Worm (Caenorhabditis elegans): ENCODE data around the gene F18A11.3.
A peak's percentile ranks its signal among the peaks of the same experiment; 100 is the strongest.

Gene F18A11.3

ce11 chrII:13078848-13079428 is 42.3 kb upstream of the F18A11.3 start, which contains the start of gene F42G4.6 (continued):
- TF ChIP-seq nhr-23 (tag; optimal IDR thresholded peaks at IDR 0.05) (no peak), nhr-25 (tag; optimal IDR thresholded peaks at IDR 0.05) (no peak), R02D3.7 (tag; optimal IDR thresholded peaks at IDR 0.05) (no peak), unc-62 (GFP tag; optimal IDR thresholded peaks at IDR 0.05) (no peak), nhr-21 (tag; optimal IDR thresholded peaks at IDR 0.05) (no peak), elt-3 (tag; optimal IDR thresholded peaks at IDR 0.05) (no peak), nhr-129 (tag; optimal IDR thresholded peaks at IDR 0.05) (no peak)

ce11 chrII:13077746-13078145 is 41.1 kb upstream of the F18A11.3 start:
- TF ChIP-seq nhr-237 (tag; optimal IDR thresholded peaks at IDR 0.05) = no peak
- no peak for TF ChIP-seq ZK546.5 (tag; optimal IDR thresholded peaks at IDR 0.05)
- no peak for TF ChIP-seq Y55F3AM.14 (GFP tag; optimal IDR thresholded peaks at IDR 0.05)
- peak; percentile 82 for TF ChIP-seq sma-9 (GFP tag; optimal IDR thresholded peaks at IDR 0.05)
- TF ChIP-seq sma-9 (tag; optimal IDR thresholded peaks at IDR 0.05) = no peak
- TF ChIP-seq crh-2 (tag; optimal IDR thresholded peaks at IDR 0.05) = peak; percentile 70
- TF ChIP-seq skn-1 (tag; optimal IDR thresholded peaks at IDR 0.05) = no peak
- peak; percentile 57 for TF ChIP-seq F13H6.1 (tag; optimal IDR thresholded peaks at IDR 0.05)
- TF ChIP-seq mbf-1 (tag; optimal IDR thresholded peaks at IDR 0.05) = no peak
- TF ChIP-seq peb-1 (tag; optimal IDR thresholded peaks at IDR 0.05) = no peak
- TF ChIP-seq aly-2 (tag; optimal IDR thresholded peaks at IDR 0.05) = no peak
- no peak for TF ChIP-seq dmd-4 (tag; optimal IDR thresholded peaks at IDR 0.05)
- TF ChIP-seq lsy-2 (tag; optimal IDR thresholded peaks at IDR 0.05) = no peak
- no peak for TF ChIP-seq nhr-11 (tag; optimal IDR thresholded peaks at IDR 0.05)
- TF ChIP-seq unc-55 (GFP tag; optimal IDR thresholded peaks at IDR 0.05) = no peak
- TF ChIP-seq ztf-1 (GFP tag; conservative IDR thresholded peaks at IDR 0.05) = no peak
- peak; percentile 25 for TF ChIP-seq sma-3 (GFP tag; optimal IDR thresholded peaks at IDR 0.05)
- no peak for TF ChIP-seq unc-62 (GFP tag; optimal IDR thresholded peaks at IDR 0.05)
- TF ChIP-seq snpc-4 (tag; optimal IDR thresholded peaks at IDR 0.05) = no peak
- TF ChIP-seq ztf-4 (tag; optimal IDR thresholded peaks at IDR 0.05) = no peak
- peak; percentile 34 for TF ChIP-seq gmeb-1 (tag; optimal IDR thresholded peaks at IDR 0.05)
- no peak for TF ChIP-seq alr-1 (tag; optimal IDR thresholded peaks at IDR 0.05)
- peak; percentile 31 for TF ChIP-seq fos-1 (tag; optimal IDR thresholded peaks at IDR 0.05)
- TF ChIP-seq ceh-82 (tag; optimal IDR thresholded peaks at IDR 0.05) = no peak
- TF ChIP-seq nhr-23 (tag; optimal IDR thresholded peaks at IDR 0.05) = no peak
- no peak for TF ChIP-seq sem-4 (tag; optimal IDR thresholded peaks at IDR 0.05)
- no peak for TF ChIP-seq ama-1 (optimal IDR thresholded peaks at IDR 0.05)
- no peak for TF ChIP-seq lin-13 (GFP tag; optimal IDR thresholded peaks at IDR 0.05)

ce11 chrII:13076301-13076916 is 39.8 kb upstream of the F18A11.3 start:
- TF ChIP-seq sma-9 (GFP tag; optimal IDR thresholded peaks at IDR 0.05) (peak; percentile 26), sma-9 (tag; optimal IDR thresholded peaks at IDR 0.05) (no peak), snpc-4 (tag; optimal IDR thresholded peaks at IDR 0.05) (no peak), fos-1 (tag; optimal IDR thresholded peaks at IDR 0.05) (peak; percentile 48)

- TF ChIP-seq lin-13 (GFP tag; optimal IDR thresholded peaks at IDR 0.05) (no peak), ama-1 (optimal IDR thresholded peaks at IDR 0.05) (no peak), mdl-1 (tag; optimal IDR thresholded peaks at IDR 0.05) (no peak), sma-3 (GFP tag; optimal IDR thresholded peaks at IDR 0.05) (no peak), peb-1 (tag; optimal IDR thresholded peaks at IDR 0.05) (no peak), alr-1 (tag; optimal IDR thresholded peaks at IDR 0.05) (no peak), mbf-1 (tag; optimal IDR thresholded peaks at IDR 0.05) (no peak), Y55F3AM.14 (GFP tag; optimal IDR thresholded peaks at IDR 0.05) (no peak), dmd-4 (tag; optimal IDR thresholded peaks at IDR 0.05) (no peak), snpc-4 (tag; optimal IDR thresholded peaks at IDR 0.05) (no peak), egl-27 (tag; optimal IDR thresholded peaks at IDR 0.05) (no peak), lin-39 (tag; optimal IDR thresholded peaks at IDR 0.05) (no peak), unc-55 (GFP tag; optimal IDR thresholded peaks at IDR 0.05) (no peak), nhr-237 (tag; optimal IDR thresholded peaks at IDR 0.05) (no peak), aly-2 (tag; optimal IDR thresholded peaks at IDR 0.05) (no peak), lin-11 (tag; optimal IDR thresholded peaks at IDR 0.05) (no peak), ceh-16 (tag; optimal IDR thresholded peaks at IDR 0.05) (no peak), nhr-21 (tag; optimal IDR thresholded peaks at IDR 0.05) (no peak)
Observed at ce11 chrII:13073742-13074141, 37.1 kb upstream of the F18A11.3 start.

Data from whole organism, L2 larva.